Worm (Caenorhabditis elegans) whole organism, L4 larva: ENCODE measurements around the gene Y39A1A.3.

ENCODE experiments used
- F37D6.2 ChIP-seq: sonication (generic microtip); optimal IDR thresholded peaks from 2 replicates; lab custom pipeline; 2016; ENCODE audit warnings: mild to moderate bottlenecking, missing genetic modification characterization, missing compliant biosample characterization
- F44E2.7 ChIP-seq: fragments of 200-800 bp; sonication (Bioruptor generic); IDR thresholded peaks from 2 replicates; pipeline ENCODE4 v2.1.2; 2022; ENCODE audit warnings: missing genetic modification characterization, missing compliant biosample characterization
- F49E8.2 ChIP-seq: sonication (generic microtip); optimal IDR thresholded peaks from 2 replicates; lab custom pipeline; 2016; ENCODE audit warnings: missing compliant biosample characterization, mild to moderate bottlenecking, missing genetic modification characterization, borderline replicate concordance
- T20F7.1 ChIP-seq: fragments of 200-800 bp; sonication (Bioruptor generic); optimal IDR thresholded peaks from 2 replicates; lab custom pipeline; 2018; ENCODE audit warnings: mild to moderate bottlenecking, missing genetic modification characterization, missing compliant biosample characterization
- aly-2 ChIP-seq: sonication (generic microtip); optimal IDR thresholded peaks from 2 replicates; lab custom pipeline; 2018; ENCODE audit warnings: missing biosample characterization, missing genetic modification characterization
- arid-1 ChIP-seq: fragments of 200-800 bp; sonication (Bioruptor generic); conservative IDR thresholded peaks from 2 replicates; pipeline ENCODE4 v1.3.6; 2022; ENCODE audit warnings: missing genetic modification reagents, missing genetic modification characterization, missing compliant biosample characterization
- ceh-44 ChIP-seq: fragments of 200-800 bp; sonication (Bioruptor generic); IDR thresholded peaks from 2 replicates; pipeline ENCODE4 v1.3.6; 2022; ENCODE audit warnings: missing genetic modification reagents, missing genetic modification characterization, missing compliant biosample characterization
- ceh-62 ChIP-seq: sonication (generic microtip); optimal IDR thresholded peaks from 2 replicates; lab custom pipeline; 2017; ENCODE audit warnings: missing biosample characterization, missing genetic modification characterization
- daf-12 ChIP-seq: fragments of 150-350 bp; optimal IDR thresholded peaks from 2 replicates; lab custom pipeline; 2014; ENCODE audit warnings: missing biosample characterization, missing genetic modification reagents, missing genetic modification characterization
- daf-16 ChIP-seq, 3 experiments: sonication (generic microtip); optimal IDR thresholded peaks; 2 replicates each; lab custom pipeline; 2016 to 2017; ENCODE audit warnings: missing genetic modification characterization in 3 of 3, missing genetic modification reagents in 3 of 3, mild to moderate bottlenecking in 2 of 3, missing compliant biosample characterization in 2 of 3, missing biosample characterization in 1 of 3, moderate library complexity in 1 of 3
- daf-19 ChIP-seq: fragments of 200-800 bp; sonication (Bioruptor generic); conservative IDR thresholded peaks from 2 replicates; pipeline ENCODE4 v1.3.6; 2022; ENCODE audit warnings: missing genetic modification characterization, missing compliant biosample characterization
- dmd-6 ChIP-seq: fragments of 200-800 bp; sonication (Bioruptor generic); IDR thresholded peaks from 2 replicates; pipeline ENCODE4 v1.3.6; 2022; ENCODE audit warnings: missing genetic modification reagents, missing genetic modification characterization, missing compliant biosample characterization
- dmd-9 ChIP-seq: fragments of 200-800 bp; sonication (Bioruptor generic); IDR thresholded peaks from 2 replicates; pipeline ENCODE4 v1.3.6; 2022; ENCODE audit warnings: missing genetic modification reagents, missing genetic modification characterization, missing compliant biosample characterization
- egl-27 ChIP-seq: sonication (generic microtip); optimal IDR thresholded peaks from 3 replicates; lab custom pipeline; 2017; ENCODE audit warnings: missing biosample characterization, missing genetic modification reagents, missing genetic modification characterization
- gei-8 ChIP-seq: fragments of 200-800 bp; sonication (Bioruptor generic); optimal IDR thresholded peaks from 2 replicates; lab custom pipeline; 2018; ENCODE audit warnings: mild to moderate bottlenecking, missing genetic modification characterization, missing compliant biosample characterization
- hif-1 ChIP-seq, 2 experiments: sonication (generic microtip); optimal IDR thresholded peaks; 2 replicates each; lab custom pipeline; 2016 to 2017; ENCODE audit warnings: missing compliant biosample characterization in 2 of 2, missing genetic modification characterization in 2 of 2, missing genetic modification reagents in 2 of 2, missing genotype in 2 of 2, mild to moderate bottlenecking in 1 of 2
- hlh-30 ChIP-seq: sonication (generic microtip); optimal IDR thresholded peaks from 2 replicates; lab custom pipeline; 2017; ENCODE audit warnings: antibody characterized with exemption, mild to moderate bottlenecking, missing genetic modification characterization, missing compliant biosample characterization; ENCODE audit not compliant: insufficient read depth
- hmg-1.1 ChIP-seq: fragments of 200-800 bp; sonication (Bioruptor generic); IDR thresholded peaks from 2 replicates; pipeline ENCODE4 v1.3.6; 2022; ENCODE audit warnings: missing genetic modification reagents, missing genetic modification characterization, missing compliant biosample characterization
- jun-1 ChIP-seq: fragments of 150-350 bp; optimal IDR thresholded peaks from 2 replicates; lab custom pipeline; 2014; ENCODE audit warnings: missing biosample characterization, missing genetic modification reagents, missing genetic modification characterization
- lin-1 ChIP-seq: fragments of 200-800 bp; sonication (Bioruptor generic); IDR thresholded peaks from 2 replicates; pipeline ENCODE4 v1.3.6; 2022; ENCODE audit warnings: missing genetic modification reagents, missing genetic modification characterization, missing compliant biosample characterization
- lin-13 ChIP-seq: fragments of 150-350 bp; optimal IDR thresholded peaks from 2 replicates; lab custom pipeline; 2014; ENCODE audit warnings: missing biosample characterization, missing genetic modification reagents, missing genetic modification characterization
- lin-38 ChIP-seq: fragments of 200-800 bp; sonication (Bioruptor generic); IDR thresholded peaks from 2 replicates; pipeline ENCODE4 v1.3.6; 2022; ENCODE audit warnings: missing genetic modification reagents, missing genetic modification characterization, missing compliant biosample characterization
- lin-39 ChIP-seq: fragments of 150-350 bp; optimal IDR thresholded peaks from 2 replicates; lab custom pipeline; 2014; ENCODE audit warnings: missing biosample characterization, missing genetic modification reagents, missing genetic modification characterization
- madf-5 ChIP-seq, 2 experiments: fragments of 200-800 bp; sonication (Bioruptor generic); IDR thresholded peaks; 2 replicates each; pipeline ENCODE4 v1.3.6; 2022; ENCODE audit warnings: missing compliant biosample characterization in 2 of 2, missing genetic modification characterization in 2 of 2
- madf-9 ChIP-seq: fragments of 200-800 bp; sonication (Bioruptor generic); conservative IDR thresholded peaks from 2 replicates; pipeline ENCODE4 v1.3.6; 2022; ENCODE audit warnings: missing genetic modification reagents, missing genetic modification characterization, missing compliant biosample characterization
- mdl-1 ChIP-seq, 2 experiments: fragments of 150-350 bp in 1 of 2; sonication (generic microtip) in 1 of 2; optimal IDR thresholded peaks; 2 replicates each; lab custom pipeline; 2014 to 2017; ENCODE audit warnings: missing biosample characterization in 2 of 2, missing genetic modification characterization in 2 of 2
- mdt-29 ChIP-seq: fragments of 200-800 bp; sonication (Bioruptor generic); IDR thresholded peaks from 2 replicates; pipeline ENCODE4 v1.3.6; 2022; ENCODE audit warnings: missing genetic modification reagents, missing genetic modification characterization, missing compliant biosample characterization
- mxl-2 ChIP-seq: fragments of 200-800 bp; sonication (Bioruptor generic); conservative IDR thresholded peaks from 2 replicates; pipeline ENCODE4 v1.3.6; 2022; ENCODE audit warnings: missing genetic modification reagents, missing genetic modification characterization, missing compliant biosample characterization
- nhr-10 ChIP-seq: fragments of 150-350 bp; optimal IDR thresholded peaks from 2 replicates; lab custom pipeline; 2014; ENCODE audit warnings: missing biosample characterization, missing genetic modification characterization
- nhr-11 ChIP-seq: fragments of 150-350 bp; optimal IDR thresholded peaks from 2 replicates; lab custom pipeline; 2014; ENCODE audit warnings: missing biosample characterization, missing genetic modification characterization
- nhr-111 ChIP-seq: fragments of 200-800 bp; sonication (Bioruptor generic); optimal IDR thresholded peaks from 2 replicates; lab custom pipeline; 2018; ENCODE audit warnings: mild to moderate bottlenecking, missing genetic modification characterization, missing compliant biosample characterization
- nhr-237 ChIP-seq: sonication (generic microtip); optimal IDR thresholded peaks from 2 replicates; lab custom pipeline; 2017; ENCODE audit warnings: missing biosample characterization, missing genetic modification characterization
- nhr-25 ChIP-seq: sonication (generic microtip); optimal IDR thresholded peaks from 2 replicates; lab custom pipeline; 2017; ENCODE audit warnings: missing genetic modification characterization, mild to moderate bottlenecking, missing compliant biosample characterization, antibody characterized with exemption, moderate library complexity, borderline replicate concordance; ENCODE audit not compliant: insufficient read depth
- nhr-41 ChIP-seq: fragments of 200-800 bp; sonication (Bioruptor generic); IDR thresholded peaks from 2 replicates; pipeline ENCODE4 v1.3.6; 2022; ENCODE audit warnings: missing genetic modification reagents, missing genetic modification characterization, missing compliant biosample characterization
- nhr-42 ChIP-seq: fragments of 200-800 bp; sonication (Bioruptor generic); IDR thresholded peaks from 2 replicates; pipeline ENCODE4 v1.3.6; 2022; ENCODE audit warnings: missing genetic modification characterization, missing compliant biosample characterization
- nhr-48 ChIP-seq: sonication (generic microtip); optimal IDR thresholded peaks from 2 replicates; lab custom pipeline; 2016; ENCODE audit warnings: mild to moderate bottlenecking, missing genetic modification characterization, missing compliant biosample characterization
- nhr-6 ChIP-seq: fragments of 150-350 bp; optimal IDR thresholded peaks from 2 replicates; lab custom pipeline; 2014; ENCODE audit warnings: missing biosample characterization, missing genetic modification characterization
- nhr-77 ChIP-seq: fragments of 150-350 bp; optimal IDR thresholded peaks from 2 replicates; lab custom pipeline; 2014; ENCODE audit warnings: missing biosample characterization, missing genetic modification characterization
- php-3 ChIP-seq: fragments of 200-800 bp; sonication (Bioruptor generic); IDR thresholded peaks from 2 replicates; pipeline ENCODE4 v1.3.6; 2022; ENCODE audit warnings: missing genetic modification reagents, missing genetic modification characterization, missing compliant biosample characterization
- saeg-2 ChIP-seq: fragments of 200-800 bp; sonication (Bioruptor generic); IDR thresholded peaks from 2 replicates; pipeline ENCODE4 v1.3.6; 2022; ENCODE audit warnings: missing genetic modification reagents, missing genetic modification characterization, missing compliant biosample characterization
- set-16 ChIP-seq: fragments of 200-800 bp; sonication (Bioruptor generic); IDR thresholded peaks from 2 replicates; pipeline ENCODE4 v1.3.6; 2022; ENCODE audit warnings: missing genetic modification reagents, missing genetic modification characterization, missing compliant biosample characterization
- snpc-1.2 ChIP-seq: fragments of 200-800 bp; sonication (Bioruptor generic); IDR thresholded peaks from 2 replicates; pipeline ENCODE4 v1.3.6; 2022; ENCODE audit warnings: missing genetic modification reagents, missing genetic modification characterization, missing compliant biosample characterization
- spr-3 ChIP-seq: fragments of 200-800 bp; sonication (Bioruptor generic); optimal IDR thresholded peaks from 2 replicates; lab custom pipeline; 2018; ENCODE audit warnings: mild to moderate bottlenecking, missing genetic modification characterization, missing compliant biosample characterization
- tag-97 ChIP-seq: fragments of 200-800 bp; sonication (Bioruptor generic); IDR thresholded peaks from 2 replicates; pipeline ENCODE4 v1.3.6; 2022; ENCODE audit warnings: missing genetic modification characterization, missing compliant biosample characterization
- unc-62 ChIP-seq, 3 experiments: fragments of 150-350 bp in 1 of 3; sonication (generic microtip); optimal IDR thresholded peaks in 2 of 3; peaks in 1 of 3; 1 replicate in 1 of 3; 2 replicates in 2 of 3; lab custom pipeline; 2014 to 2017; ENCODE audit warnings: missing biosample characterization in 3 of 3, missing genetic modification characterization in 3 of 3, missing genetic modification reagents in 3 of 3, missing genotype in 1 of 3
- zfp-3 ChIP-seq: fragments of 200-800 bp; sonication (Bioruptor generic); conservative IDR thresholded peaks from 2 replicates; pipeline ENCODE4 v1.3.6; 2022; ENCODE audit warnings: missing genetic modification reagents, missing genetic modification characterization, missing compliant biosample characterization
- ztf-11 ChIP-seq: fragments of 150-350 bp; optimal IDR thresholded peaks from 2 replicates; lab custom pipeline; 2014; ENCODE audit warnings: missing biosample characterization, missing genetic modification characterization

Y39A1A.3 gene

DNA sequence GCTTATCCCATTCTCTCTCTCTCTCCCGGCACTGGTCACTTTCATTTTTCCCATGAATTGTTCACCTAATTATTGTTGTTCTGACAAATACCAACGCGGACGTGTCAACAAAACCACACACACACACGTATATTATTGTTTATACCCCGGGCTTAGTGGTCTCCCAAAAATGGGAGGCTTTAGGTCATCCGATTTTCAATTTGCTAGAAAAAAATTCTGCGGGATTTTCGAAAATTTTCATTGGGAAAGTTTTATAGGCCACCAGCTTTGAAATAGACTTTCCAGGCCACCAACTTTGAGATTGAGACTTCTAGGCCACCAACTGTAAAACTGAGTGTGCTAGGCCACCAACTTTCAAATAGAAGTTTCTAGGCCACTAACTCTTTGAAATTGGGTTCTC is 41.6 kb upstream of the Y39A1A.3 start:
- peak in 1 of 2 experiments; percentile 92 for TF ChIP-seq unc-62 (GFP tag; optimal IDR thresholded peaks at IDR 0.05 in 1 of 2; lab: Kevin White, UChicago)
- TF ChIP-seq unc-62 (tag; optimal IDR thresholded peaks at IDR 0.05; lab: Kevin White, UChicago): no peak
- no peak for TF ChIP-seq jun-1 (tag; lab: Kevin White, UChicago)

DNA sequence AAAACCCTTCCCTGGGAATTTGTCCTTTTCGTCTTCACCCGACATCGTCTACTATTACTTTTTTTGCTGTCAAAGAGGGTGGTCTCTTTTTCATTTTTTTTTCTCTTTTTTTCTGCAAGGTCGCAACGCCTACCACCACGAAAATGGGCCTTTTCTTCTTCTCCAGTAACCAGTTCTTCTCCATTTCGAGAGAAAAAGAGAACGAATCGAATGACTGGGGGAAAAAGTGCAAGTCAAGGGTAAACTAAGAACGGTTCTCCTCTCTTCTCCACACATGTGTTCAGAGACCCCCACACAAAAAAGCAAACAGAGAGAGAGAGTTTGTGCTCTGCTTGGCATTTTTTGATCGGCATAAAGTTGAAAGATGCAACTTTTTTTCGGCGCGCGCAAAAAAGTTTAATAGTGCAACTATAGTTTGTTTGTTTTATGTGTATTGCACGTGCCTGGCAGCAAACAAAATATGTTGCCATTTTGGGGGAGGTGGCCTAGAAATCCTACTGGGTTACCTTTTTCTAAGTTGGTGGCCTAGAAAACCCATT is 40.3 kb upstream of the Y39A1A.3 start:
- no peak for TF ChIP-seq aly-2 (tag; lab: Kevin White, UChicago)
- TF ChIP-seq daf-19 (GFP tag; lab: Robert Waterston, UW): no peak
- TF ChIP-seq snpc-1.2 (GFP tag; lab: Robert Waterston, UW): no peak
- TF ChIP-seq nhr-6: peak; percentile 34
- no peak for TF ChIP-seq madf-5 (GFP tag; IDR thresholded peaks at IDR 0.05; lab: Robert Waterston, UW)
- TF ChIP-seq hlh-30 (tag; lab: Kevin White, UChicago): peak; percentile 42
- TF ChIP-seq lin-38 (GFP tag; lab: Robert Waterston, UW): no peak
- no peak for TF ChIP-seq ztf-11 (tag; lab: Kevin White, UChicago)
- no peak for TF ChIP-seq nhr-42
- TF ChIP-seq spr-3: no peak
- no peak for TF ChIP-seq php-3 (GFP tag; lab: Robert Waterston, UW)
- no peak for TF ChIP-seq jun-1 (tag; lab: Kevin White, UChicago)
- TF ChIP-seq lin-13 (GFP tag; lab: Kevin White, UChicago): no peak
- TF ChIP-seq ceh-62 (tag; lab: Kevin White, UChicago): no peak
- no peak for TF ChIP-seq mdt-29
- peak in 1 of 2 experiments; percentile 12 for TF ChIP-seq hif-1 (tag; optimal IDR thresholded peaks at IDR 0.05; lab: Kevin White, UChicago)
- TF ChIP-seq egl-27 (tag; lab: Kevin White, UChicago): no peak
- TF ChIP-seq hmg-1.1 (GFP tag; lab: Robert Waterston, UW): no peak
- TF ChIP-seq lin-39 (tag; lab: Kevin White, UChicago): no peak
- TF ChIP-seq nhr-111 (GFP tag; lab: Kevin White, UChicago): no peak
- peak; percentile 62 for TF ChIP-seq nhr-25
- TF ChIP-seq nhr-48: no peak
- no peak for TF ChIP-seq nhr-41
- no peak for TF ChIP-seq gei-8
- TF ChIP-seq mxl-2 (GFP tag; lab: Robert Waterston, UW): no peak
- TF ChIP-seq F49E8.2 (tag; lab: Kevin White, UChicago): no peak
- TF ChIP-seq nhr-10 (tag; lab: Kevin White, UChicago): no peak
- TF ChIP-seq dmd-6 (GFP tag; lab: Robert Waterston, UW): no peak
- TF ChIP-seq nhr-237 (tag; lab: Kevin White, UChicago): no peak
- no peak for TF ChIP-seq dmd-9 (GFP tag; lab: Robert Waterston, UW)
- peak; percentile 10 to 59 for TF ChIP-seq mdl-1 (tag; optimal IDR thresholded peaks at IDR 0.05; lab: Kevin White, UChicago)
- TF ChIP-seq daf-16 (GFP tag; optimal IDR thresholded peaks at IDR 0.05; lab: Kevin White, UChicago): no peak
- TF ChIP-seq daf-16 (tag; optimal IDR thresholded peaks at IDR 0.05; lab: Kevin White, UChicago): no peak
- no peak for TF ChIP-seq tag-97 (GFP tag; lab: Robert Waterston, UW)
- no peak for TF ChIP-seq nhr-77 (tag; lab: Kevin White, UChicago)
- no peak for TF ChIP-seq arid-1 (GFP tag; lab: Robert Waterston, UW)
- no peak for TF ChIP-seq saeg-2 (GFP tag; lab: Robert Waterston, UW)
- TF ChIP-seq F44E2.7 (GFP tag; lab: Robert Waterston, UW): no peak
- TF ChIP-seq ceh-44 (GFP tag; lab: Robert Waterston, UW): no peak
- TF ChIP-seq T20F7.1 (GFP tag; lab: Kevin White, UChicago): no peak
- no peak for TF ChIP-seq lin-1 (GFP tag; lab: Robert Waterston, UW)
- no peak for TF ChIP-seq zfp-3 (GFP tag; lab: Robert Waterston, UW)
- no peak for TF ChIP-seq madf-9
- no peak for TF ChIP-seq nhr-11
- TF ChIP-seq set-16: no peak
- TF ChIP-seq daf-12 (tag; lab: Kevin White, UChicago): no peak
- no peak for TF ChIP-seq F37D6.2 (tag; lab: Kevin White, UChicago)
